Fruit fly (Drosophila melanogaster): Measurements from ENCODE around the gene CG33635.

Gene CG33635

DNA sequence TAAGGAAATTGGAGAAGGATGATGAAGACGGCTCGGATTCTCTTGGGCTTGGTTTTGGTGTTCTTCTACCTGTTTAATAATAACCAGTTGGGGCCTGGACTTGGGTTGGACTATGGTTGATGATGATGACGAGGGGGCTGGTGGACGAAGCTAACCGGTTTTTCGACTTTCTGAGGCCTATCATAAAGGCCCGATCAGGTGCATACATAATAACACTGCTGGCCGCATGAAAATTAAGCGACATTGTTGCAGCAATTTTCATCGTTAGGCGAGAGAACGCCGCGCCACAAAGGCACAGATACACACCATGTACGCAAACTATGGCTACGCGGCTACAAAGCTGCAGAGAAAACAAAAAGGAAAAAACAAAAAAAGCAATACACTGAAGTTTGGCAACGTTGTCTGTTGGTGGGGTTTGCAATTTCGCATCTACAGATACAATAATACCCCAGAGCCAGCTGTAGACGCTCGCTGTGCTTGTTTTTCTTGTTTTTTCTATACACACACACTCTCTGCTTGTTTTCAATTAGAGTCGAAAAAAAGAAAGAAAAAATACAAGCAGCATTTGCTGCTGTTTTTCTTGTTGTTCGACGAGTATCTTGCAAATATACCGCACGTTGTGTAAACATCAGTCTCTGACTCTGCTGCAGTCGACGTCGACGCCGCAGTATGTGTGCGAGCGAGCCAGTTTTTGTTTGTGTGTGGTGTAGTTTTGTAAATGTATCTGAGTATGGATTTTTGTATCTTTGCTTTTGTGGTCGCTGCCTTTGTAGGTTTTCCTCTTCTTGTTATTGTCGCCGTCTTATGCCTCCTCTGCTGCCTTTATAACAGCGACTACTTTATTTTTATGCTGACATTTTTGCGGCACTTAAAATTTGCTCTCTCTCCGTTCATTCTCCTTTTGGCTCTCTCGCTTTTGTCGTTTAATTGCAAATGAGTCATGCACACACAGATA lies 7.9 kb upstream of the CG33635 start (continued):
- TF ChIP-seq wor (GFP tag; IDR thresholded peaks at IDR 0.05) (no peak), Sox102F (GFP tag; optimal IDR thresholded peaks at IDR 0.05) (peak; percentile 59), CG1529 (GFP tag; optimal IDR thresholded peaks at IDR 0.05) (peak; percentile 55), Rx (GFP tag; IDR thresholded peaks at IDR 0.05) (no peak), nerfin-1 (tag; optimal IDR thresholded peaks at IDR 0.05) (peak; percentile 73), BtbVII (GFP tag; optimal IDR thresholded peaks at IDR 0.05) (peak; percentile 88), CG6683 (GFP tag; optimal IDR thresholded peaks at IDR 0.05) (peak; percentile 90), CG33557 (GFP tag; optimal IDR thresholded peaks at IDR 0.05) (peak; percentile 56), CG18764 (GFP tag; optimal IDR thresholded peaks at IDR 0.05) (peak; percentile 43), CG14710 (tag; optimal IDR thresholded peaks at IDR 0.05) (peak; percentile 52), CG9609 (GFP tag; optimal IDR thresholded peaks at IDR 0.05) (no peak), CG14667 (GFP tag; IDR thresholded peaks at IDR 0.05) (no peak), tin (GFP tag; optimal IDR thresholded peaks at IDR 0.05) (peak; percentile 11), cad (GFP tag; optimal IDR thresholded peaks at IDR 0.05) (no peak), HLH3B (GFP tag; IDR thresholded peaks at IDR 0.05) (no peak), CG34376 (GFP tag; optimal IDR thresholded peaks at IDR 0.05) (peak; percentile 97), Adf1 (GFP tag; IDR thresholded peaks at IDR 0.05) (no peak), CG8924 (tag; optimal IDR thresholded peaks at IDR 0.05) (peak; percentile 64), Side (GFP tag; optimal IDR thresholded peaks at IDR 0.05) (peak; percentile 87), lola (GFP tag; optimal IDR thresholded peaks at IDR 0.05) (peak in 1 of 3 experiments; percentile 34), Fer1 (GFP tag; optimal IDR thresholded peaks at IDR 0.05) (peak; percentile 95), br (optimal IDR thresholded peaks at IDR 0.05) (no peak), CG12659 (GFP tag; optimal IDR thresholded peaks at IDR 0.05) (peak; percentile 85), gsb (GFP tag; IDR thresholded peaks at IDR 0.05) (no peak), Hmr (GFP tag; optimal IDR thresholded peaks at IDR 0.05) (peak; percentile 95), CG11696 (GFP tag; IDR thresholded peaks at IDR 0.05) (no peak), ranshi (GFP tag; IDR thresholded peaks at IDR 0.05) (no peak), gcm2 (GFP tag; optimal IDR thresholded peaks at IDR 0.05) (peak; percentile 68), CG7271 (tag; optimal IDR thresholded peaks at IDR 0.05) (peak; percentile 43), CG4424 (GFP tag; optimal IDR thresholded peaks at IDR 0.05) (peak; percentile 36), CG11093 (GFP tag; IDR thresholded peaks at IDR 0.05) (no peak; the same call in 2 of the 3 replicates), klu (GFP tag; IDR thresholded peaks at IDR 0.05) (no peak), Drgx (GFP tag; IDR thresholded peaks at IDR 0.05) (no peak), CG13287 (GFP tag; IDR thresholded peaks at IDR 0.05; ENCODE audit: partially characterized antibody) (no peak), sima (GFP tag; optimal IDR thresholded peaks at IDR 0.05) (peak; percentile 36), CG13296 (GFP tag; optimal IDR thresholded peaks at IDR 0.05) (peak; percentile 96), NFAT (GFP tag; IDR thresholded peaks at IDR 0.05) (no peak), p53 (GFP tag; optimal IDR thresholded peaks at IDR 0.05) (no peak), ATbp (GFP tag; optimal IDR thresholded peaks at IDR 0.05) (peak; percentile 81), CG8290 (GFP tag; optimal IDR thresholded peaks at IDR 0.05) (no peak), CG8290 (tag; optimal IDR thresholded peaks at IDR 0.05) (peak; percentile 28 to 68), Hr51 (GFP tag; optimal IDR thresholded peaks at IDR 0.05) (peak; percentile 58 to 63), YL-1 (GFP tag; optimal IDR thresholded peaks at IDR 0.05) (peak; percentile 76), CG1647 (GFP tag; optimal IDR thresholded peaks at IDR 0.05) (peak; percentile 59), jigr1 (GFP tag; IDR thresholded peaks at IDR 0.05) (no peak), CG17568 (GFP tag; optimal IDR thresholded peaks at IDR 0.05) (peak; percentile 81), cas (GFP tag; IDR thresholded peaks at IDR 0.05) (no peak)
